Worm (Caenorhabditis elegans): ENCODE measurements around the gene arc-1.

DNA sequence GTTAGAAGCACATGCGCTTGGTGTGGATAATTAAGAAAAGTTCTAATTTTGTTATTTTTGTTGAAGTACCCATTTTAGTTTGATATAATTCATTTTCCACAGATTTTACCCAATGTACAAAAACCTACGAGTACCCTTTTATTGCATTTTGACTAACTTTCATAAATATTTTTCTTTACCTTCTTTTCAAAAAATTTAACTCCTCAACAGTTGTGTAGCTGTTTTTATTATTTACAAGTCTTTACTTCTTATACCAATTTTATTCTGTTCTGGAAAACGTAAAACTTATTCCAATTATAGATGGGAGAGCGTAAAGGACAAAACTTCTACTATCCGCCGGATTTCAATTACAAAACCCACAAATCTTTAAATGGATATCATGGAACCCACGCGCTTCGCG is 25.6 kb upstream of the arc-1 start, which contains the start of gene ZK1307.9:
- no peak for TF ChIP-seq cog-1 (tag; optimal IDR thresholded peaks at IDR 0.05)
- TF ChIP-seq T22C8.4 (GFP tag; IDR thresholded peaks at IDR 0.05): no peak
